Fruit fly (Drosophila melanogaster): Measurements from ENCODE around the gene CG11714.

Gene CG11714

dm6 chr3L:11534391-11535246 is 12.1 kb upstream of the CG11714 start (continued):
- TF ChIP-seq CG4404 (GFP tag; IDR thresholded peaks at IDR 0.05) (no peak), sisA (GFP tag; IDR thresholded peaks at IDR 0.05) (no peak), cato (GFP tag; optimal IDR thresholded peaks at IDR 0.05; ENCODE audit: borderline replicate concordance) (no peak), CG6791 (GFP tag; IDR thresholded peaks at IDR 0.05; ENCODE audit: partially characterized antibody) (peak; percentile 58; the same call in 2 of the 3 replicates), CG7987 (GFP tag; optimal IDR thresholded peaks at IDR 0.05) (no peak), CG31224 (GFP tag; IDR thresholded peaks at IDR 0.05) (no peak), NfI (GFP tag; optimal IDR thresholded peaks at IDR 0.05) (peak; percentile 13)

- TF ChIP-seq sna (GFP tag; IDR thresholded peaks at IDR 0.05; ENCODE audit: partially characterized antibody) (no peak), Ets65A (GFP tag) (no peak), gcm (GFP tag; optimal IDR thresholded peaks at IDR 0.05) (no peak), en (GFP tag; optimal IDR thresholded peaks at IDR 0.05) (peak; percentile 29), CG5180 (GFP tag; optimal IDR thresholded peaks at IDR 0.05) (peak; percentile 32), shn (GFP tag; optimal IDR thresholded peaks at IDR 0.05) (no peak), gem (tag; optimal IDR thresholded peaks at IDR 0.05) (peak; percentile 69), Trl (optimal IDR thresholded peaks at IDR 0.05) (no peak), Trl (GFP tag; optimal IDR thresholded peaks at IDR 0.05) (peak; percentile 38), gsb-n (tag; optimal IDR thresholded peaks at IDR 0.05) (no peak), hth (optimal IDR thresholded peaks at IDR 0.05) (no peak), yki (optimal IDR thresholded peaks at IDR 0.05) (no peak), ewg (GFP tag; optimal IDR thresholded peaks at IDR 0.05) (no peak), Meics (GFP tag; optimal IDR thresholded peaks at IDR 0.05) (peak; percentile 68), CG7271 (tag; optimal IDR thresholded peaks at IDR 0.05) (no peak), CG17912 (GFP tag; optimal IDR thresholded peaks at IDR 0.05) (no peak), CG13287 (GFP tag; IDR thresholded peaks at IDR 0.05; ENCODE audit: partially characterized antibody) (no peak), CkIIα-i1 (GFP tag; IDR thresholded peaks at IDR 0.05) (no peak), tio (GFP tag; optimal IDR thresholded peaks at IDR 0.05) (peak; percentile 30), sd (tag; optimal IDR thresholded peaks at IDR 0.05) (no peak), Ets97D (GFP tag; optimal IDR thresholded peaks at IDR 0.05) (no peak), rib (GFP tag; IDR thresholded peaks at IDR 0.05) (no peak), Six4 (GFP tag; optimal IDR thresholded peaks at IDR 0.05) (no peak), ken (GFP tag; IDR thresholded peaks at IDR 0.05) (no peak), CG4854 (GFP tag; optimal IDR thresholded peaks at IDR 0.05) (no peak), CG31441 (GFP tag; IDR thresholded peaks at IDR 0.05) (peak; percentile 56; the same call in 1 of the 2 replicates), mld (GFP tag; IDR thresholded peaks at IDR 0.05; ENCODE audit: partially characterized antibody) (no peak), ab (GFP tag; optimal IDR thresholded peaks at IDR 0.05) (peak; percentile 36), ssp (GFP tag; IDR thresholded peaks at IDR 0.05) (no peak), peb (GFP tag; IDR thresholded peaks at IDR 0.05) (no peak), Nf-YA (GFP tag; IDR thresholded peaks at IDR 0.05) (no peak), dmrt11E (tag; optimal IDR thresholded peaks at IDR 0.05) (no peak), lbe (GFP tag; optimal IDR thresholded peaks at IDR 0.05) (no peak), hbn (GFP tag; IDR thresholded peaks at IDR 0.05; ENCODE audit: partially characterized antibody) (no peak), CG34422 (GFP tag; IDR thresholded peaks at IDR 0.05) (0 out of 3 replicates have a peak, but pooled peaks have one; percentile 37), knrl (GFP tag; IDR thresholded peaks at IDR 0.05; ENCODE audit: partially characterized antibody) (no peak), CG18764 (GFP tag; optimal IDR thresholded peaks at IDR 0.05) (no peak), Myb (GFP tag; optimal IDR thresholded peaks at IDR 0.05) (peak; percentile 30), Elba2 (GFP tag; optimal IDR thresholded peaks at IDR 0.05) (no peak), Atf3 (GFP tag; optimal IDR thresholded peaks at IDR 0.05) (no peak), HLHmδ (GFP tag; optimal IDR thresholded peaks at IDR 0.05) (no peak)
These were observed 11.3 kb upstream of the CG11714 start for dm6 chr3L:11533704-11534319.
